Fruit fly (Drosophila melanogaster) whole organism, embryonic: ENCODE measurements around the gene CG6216.

Experiments
- Abd-B ChIP-seq: fragments of 200-800 bp; sonication (Bioruptor generic); optimal IDR thresholded peaks from 2 replicates; lab custom pipeline; 2018; ENCODE audit warnings: missing biosample characterization, mild to moderate bottlenecking, missing genetic modification characterization, moderate library complexity
- Antp ChIP-seq: fragments of 200-800 bp; sonication (Bioruptor generic); optimal IDR thresholded peaks from 3 replicates; lab custom pipeline; 2016; ENCODE audit warnings: missing biosample characterization, missing genetic modification characterization
- Atf-2 ChIP-seq: fragments of 200-800 bp; sonication (Bioruptor generic); optimal IDR thresholded peaks from 2 replicates; lab custom pipeline; 2016; ENCODE audit warnings: missing biosample characterization, missing genetic modification characterization
- CG10321 ChIP-seq: fragments of 200-800 bp; sonication (Bioruptor generic); IDR thresholded peaks from 2 replicates; pipeline ENCODE4 v1.3.6; 2022; ENCODE audit warnings: missing biosample characterization, missing genetic modification characterization
- CG10959 ChIP-seq: fragments of 200-800 bp; sonication (Bioruptor generic); IDR thresholded peaks from 2 replicates; pipeline ENCODE4 v1.3.6; 2022; ENCODE audit warnings: missing biosample characterization, missing genetic modification characterization
- CG11696 ChIP-seq: fragments of 200-800 bp; sonication (Bioruptor generic); IDR thresholded peaks from 2 replicates; pipeline ENCODE4 v1.3.6; 2022; ENCODE audit warnings: missing biosample characterization, missing genetic modification characterization
- CG1233 ChIP-seq: fragments of 200-800 bp; sonication (Bioruptor generic); optimal IDR thresholded peaks from 4 replicates; lab custom pipeline; 2018; ENCODE audit warnings: missing biosample characterization, mild to moderate bottlenecking, missing genetic modification characterization
- CG17328 ChIP-seq: fragments of 200-800 bp; sonication (Bioruptor generic); IDR thresholded peaks from 2 replicates; pipeline ENCODE4 v1.3.6; 2022; ENCODE audit warnings: missing biosample characterization, missing genetic modification characterization
- CG2116 ChIP-seq: fragments of 200-800 bp; sonication (Bioruptor generic); optimal IDR thresholded peaks from 3 replicates; lab custom pipeline; 2018; ENCODE audit warnings: missing biosample characterization, mild to moderate bottlenecking, missing genetic modification characterization
- CG3281 ChIP-seq: fragments of 200-800 bp; sonication (Bioruptor generic); optimal IDR thresholded peaks from 3 replicates; lab custom pipeline; 2017; ENCODE audit warnings: missing biosample characterization, mild to moderate bottlenecking, missing genetic modification characterization
- CG4730 ChIP-seq: fragments of 200-800 bp; sonication (Bioruptor generic); IDR thresholded peaks from 2 replicates; pipeline ENCODE4 v1.3.6; 2022; ENCODE audit warnings: missing biosample characterization, missing genetic modification characterization
- CG6254 ChIP-seq: fragments of 200-800 bp; sonication (Bioruptor generic); optimal IDR thresholded peaks from 3 replicates; lab custom pipeline; 2017; ENCODE audit warnings: mild to moderate bottlenecking, missing biosample characterization, missing genetic modification reagents, missing genetic modification characterization
- CG8765 ChIP-seq: fragments of 200-800 bp; sonication (Bioruptor generic); IDR thresholded peaks from 2 replicates; pipeline ENCODE4 v1.3.6; 2022; ENCODE audit warnings: missing biosample characterization, missing genetic modification characterization
- CG9817 ChIP-seq: fragments of 200-800 bp; sonication (Bioruptor generic); optimal IDR thresholded peaks from 2 replicates; lab custom pipeline; 2018; ENCODE audit warnings: missing biosample characterization, mild to moderate bottlenecking, missing genetic modification characterization, moderate library complexity
- Dfd ChIP-seq, 2 experiments: fragments of >200 bp; optimal IDR thresholded peaks; 2 replicates each; lab custom pipeline; 2017; ENCODE audit warnings: missing biosample characterization in 2 of 2, missing genetic modification characterization in 2 of 2
- Dip2 ChIP-seq: fragments of 200-800 bp; sonication (Bioruptor generic); IDR thresholded peaks from 2 replicates; pipeline ENCODE4 v1.3.6; 2022; ENCODE audit warnings: missing biosample characterization, missing genetic modification characterization
- Dip3 ChIP-seq: fragments of 200-800 bp; sonication (Bioruptor generic); optimal IDR thresholded peaks from 3 replicates; lab custom pipeline; 2016; ENCODE audit warnings: missing biosample characterization, missing genetic modification characterization
- Doc3 ChIP-seq: fragments of 200-800 bp; sonication (Bioruptor generic); IDR thresholded peaks from 3 replicates; pipeline ENCODE4 v1.3.6; 2022; ENCODE audit warnings: missing biosample characterization, missing genetic modification characterization; ENCODE audit not compliant: partially characterized antibody
- Ets97D ChIP-seq: fragments of 200-800 bp; sonication (Bioruptor generic); optimal IDR thresholded peaks from 3 replicates; lab custom pipeline; 2016; ENCODE audit warnings: missing biosample characterization, missing genetic modification characterization
- Fer3 ChIP-seq: fragments of 200-800 bp; sonication (Bioruptor generic); optimal IDR thresholded peaks from 2 replicates; lab custom pipeline; 2018; ENCODE audit warnings: missing biosample characterization, mild to moderate bottlenecking, missing genetic modification characterization, moderate library complexity
- HmgD ChIP-seq: fragments of 200-800 bp; sonication (Bioruptor generic); optimal IDR thresholded peaks from 3 replicates; lab custom pipeline; 2016; ENCODE audit warnings: missing biosample characterization, missing genetic modification characterization
- Hr39 ChIP-seq: fragments of >200 bp; optimal IDR thresholded peaks from 2 replicates; lab custom pipeline; 2017
- Oaz ChIP-seq: fragments of 200-800 bp; sonication (Bioruptor generic); IDR thresholded peaks from 2 replicates; pipeline ENCODE4 v1.3.6; 2022; ENCODE audit warnings: missing biosample characterization, missing genetic modification characterization
- PHDP ChIP-seq: fragments of 200-800 bp; sonication (Bioruptor generic); optimal IDR thresholded peaks from 3 replicates; lab custom pipeline; 2018; ENCODE audit warnings: missing biosample characterization, mild to moderate bottlenecking, missing genetic modification characterization, moderate library complexity
- Tbp ChIP-seq: fragments of >200 bp; optimal IDR thresholded peaks from 2 replicates; lab custom pipeline; 2018; ENCODE audit warnings: missing biosample characterization, missing genetic modification characterization
- ab ChIP-seq: fragments of 200-800 bp; sonication (Bioruptor generic); optimal IDR thresholded peaks from 2 replicates; lab custom pipeline; 2016; ENCODE audit warnings: missing biosample characterization, missing genetic modification characterization
- aop ChIP-seq: fragments of 200-800 bp; sonication (Bioruptor generic); IDR thresholded peaks from 2 replicates; pipeline ENCODE4 v1.3.6; 2022; ENCODE audit warnings: missing biosample characterization, missing genetic modification characterization
- bigmax ChIP-seq: fragments of 200-800 bp; sonication (Bioruptor generic); optimal IDR thresholded peaks from 2 replicates; lab custom pipeline; 2018; ENCODE audit warnings: missing biosample characterization, mild to moderate bottlenecking, missing genetic modification characterization
- bsh ChIP-seq, 2 experiments: fragments of 200-800 bp; sonication (Bioruptor generic); optimal IDR thresholded peaks; 2 replicates each; lab custom pipeline; 2017 to 2018; ENCODE audit warnings: mild to moderate bottlenecking in 2 of 2, missing biosample characterization in 2 of 2, missing genetic modification characterization in 2 of 2, moderate library complexity in 1 of 2
- chif ChIP-seq, 2 experiments: fragments of 200-800 bp; sonication (Bioruptor generic); optimal IDR thresholded peaks; 3 replicates each; lab custom pipeline; 2016; ENCODE audit warnings: missing biosample characterization in 2 of 2, missing genetic modification characterization in 2 of 2
- danr ChIP-seq: fragments of 200-800 bp; sonication (Bioruptor generic); IDR thresholded peaks from 2 replicates; pipeline ENCODE4 v1.3.6; 2022; ENCODE audit warnings: missing biosample characterization, missing genetic modification characterization
- dimm ChIP-seq: fragments of 200-800 bp; sonication (Bioruptor generic); IDR thresholded peaks from 2 replicates; pipeline ENCODE4 v1.3.6; 2022; ENCODE audit warnings: missing biosample characterization, missing genetic modification characterization
- exex ChIP-seq: fragments of 200-800 bp; sonication (Bioruptor generic); optimal IDR thresholded peaks from 4 replicates; lab custom pipeline; 2018; ENCODE audit warnings: missing biosample characterization, mild to moderate bottlenecking, missing genetic modification characterization, moderate library complexity
- fd102C ChIP-seq: fragments of 200-800 bp; sonication (Bioruptor generic); optimal IDR thresholded peaks from 2 replicates; lab custom pipeline; 2018; ENCODE audit warnings: missing biosample characterization, mild to moderate bottlenecking, missing genetic modification characterization, moderate library complexity
- fru ChIP-seq: fragments of >200 bp; optimal IDR thresholded peaks from 2 replicates; lab custom pipeline; 2017
- gce ChIP-seq: fragments of 200-800 bp; sonication (Bioruptor generic); IDR thresholded peaks from 3 replicates; pipeline ENCODE4 v1.3.6; 2022; ENCODE audit warnings: missing biosample characterization, missing genetic modification characterization
- ham ChIP-seq: fragments of 200-800 bp; sonication (Bioruptor generic); IDR thresholded peaks from 2 replicates; pipeline ENCODE4 v1.3.6; 2022; ENCODE audit warnings: missing biosample characterization, missing genetic modification characterization
- inv ChIP-seq: fragments of 200-800 bp; sonication (Bioruptor generic); IDR thresholded peaks from 2 replicates; pipeline ENCODE4 v1.3.6; 2022; ENCODE audit warnings: missing biosample characterization, missing genetic modification characterization; ENCODE audit not compliant: partially characterized antibody
- jigr1 ChIP-seq: fragments of 200-800 bp; sonication (Bioruptor generic); IDR thresholded peaks from 3 replicates; pipeline ENCODE4 v1.3.6; 2022; ENCODE audit warnings: missing biosample characterization, missing genetic modification characterization
- knrl ChIP-seq: fragments of 200-800 bp; sonication (Bioruptor generic); IDR thresholded peaks from 3 replicates; pipeline ENCODE4 v1.3.6; 2022; ENCODE audit warnings: missing biosample characterization, missing genetic modification characterization; ENCODE audit not compliant: partially characterized antibody
- mld ChIP-seq: fragments of 200-800 bp; sonication (Bioruptor generic); IDR thresholded peaks from 3 replicates; pipeline ENCODE4 v1.3.6; 2022; ENCODE audit warnings: missing biosample characterization, missing genetic modification characterization; ENCODE audit not compliant: partially characterized antibody
- org-1 ChIP-seq: fragments of 200-800 bp; sonication (Bioruptor generic); optimal IDR thresholded peaks from 2 replicates; lab custom pipeline; 2017; ENCODE audit warnings: missing biosample characterization, missing genetic modification characterization
- pho ChIP-seq: fragments of 200-800 bp; sonication (Bioruptor generic); optimal IDR thresholded peaks from 2 replicates; lab custom pipeline; 2016; ENCODE audit warnings: missing biosample characterization, missing genetic modification characterization
- pum ChIP-seq: fragments of 200-800 bp; sonication (Bioruptor generic); optimal IDR thresholded peaks from 2 replicates; lab custom pipeline; 2016; ENCODE audit warnings: missing biosample characterization, missing genetic modification characterization
- run ChIP-seq: fragments of 200-800 bp; sonication (Bioruptor generic); optimal IDR thresholded peaks from 3 replicates; lab custom pipeline; 2018; ENCODE audit warnings: missing biosample characterization, mild to moderate bottlenecking, missing genetic modification characterization
- schlank ChIP-seq: fragments of 200-800 bp; sonication (Bioruptor generic); optimal IDR thresholded peaks from 2 replicates; lab custom pipeline; 2018; ENCODE audit warnings: missing biosample characterization, mild to moderate bottlenecking, missing genetic modification characterization
- sd ChIP-seq: fragments of 200-800 bp; sonication (Bioruptor generic); optimal IDR thresholded peaks from 3 replicates; lab custom pipeline; 2018; ENCODE audit warnings: missing biosample characterization, mild to moderate bottlenecking, missing genetic modification characterization, moderate library complexity
- sens ChIP-seq: fragments of 200-800 bp; sonication (Bioruptor generic); peaks from one replicate; lab custom pipeline; 2016; ENCODE audit warnings: missing biosample characterization, missing genetic modification characterization
- slp2 ChIP-seq: fragments of 200-800 bp; sonication (Bioruptor generic); optimal IDR thresholded peaks from 2 replicates; lab custom pipeline; 2016; ENCODE audit warnings: missing biosample characterization, missing genetic modification characterization
- stc ChIP-seq: fragments of 200-800 bp; sonication (Bioruptor generic); IDR thresholded peaks from 2 replicates; pipeline ENCODE4 v1.3.6; 2022; ENCODE audit warnings: missing biosample characterization, missing genetic modification characterization
- tgo ChIP-seq: fragments of 200-800 bp; sonication (Bioruptor generic); IDR thresholded peaks from 3 replicates; pipeline ENCODE4 v1.3.6; 2022; ENCODE audit warnings: missing biosample characterization, missing genetic modification characterization
- vvl ChIP-seq: fragments of 200-800 bp; sonication (Bioruptor generic); IDR thresholded peaks from 2 replicates; pipeline ENCODE4 v1.3.6; 2022; ENCODE audit warnings: missing biosample characterization, missing genetic modification characterization
- zfh1 ChIP-seq: fragments of 200-800 bp; sonication (Bioruptor generic); IDR thresholded peaks from 3 replicates; pipeline ENCODE4 v1.3.6; 2022; ENCODE audit warnings: missing biosample characterization, missing genetic modification characterization

Gene CG6216

dm6 chr3L:11119901-11120418, 30.6 kb downstream of the CG6216 start (continued):
- TF ChIP-seq Abd-B (GFP tag; lab: Kevin White, UChicago) (no peak), ham (GFP tag; lab: Robert Waterston, UW) (no peak), CG10959 (GFP tag; lab: Robert Waterston, UW) (no peak), Dip3 (GFP tag; lab: Kevin White, UChicago) (no peak), fd102C (GFP tag; lab: Kevin White, UChicago) (no peak), Ets97D (GFP tag; lab: Kevin White, UChicago) (no peak), gce (GFP tag; lab: Robert Waterston, UW) (no peak), Dfd (GFP tag; optimal IDR thresholded peaks at IDR 0.05; lab: Kevin White, UChicago) (no peak), Tbp (no peak), CG11696 (GFP tag; lab: Robert Waterston, UW) (no peak), danr (GFP tag; lab: Robert Waterston, UW) (no peak), pum (GFP tag; lab: Kevin White, UChicago) (no peak), tgo (no peak), CG4730 (GFP tag; lab: Robert Waterston, UW) (no peak), exex (tag; lab: Kevin White, UChicago) (no peak), slp2 (GFP tag; lab: Kevin White, UChicago) (no peak), bigmax (GFP tag; lab: Kevin White, UChicago) (no peak), aop (GFP tag; lab: Robert Waterston, UW) (no peak), dimm (no peak), CG6254 (GFP tag; lab: Kevin White, UChicago) (peak; percentile 16), vvl (GFP tag; lab: Robert Waterston, UW) (no peak), CG3281 (peak; percentile 20), chif (GFP tag; optimal IDR thresholded peaks at IDR 0.05; lab: Kevin White, UChicago) (no peak), sens (no peak), schlank (tag; lab: Kevin White, UChicago) (peak; percentile 59), zfh1 (0 out of 3 replicates have a peak, but pooled peaks have one; percentile 18), sd (tag; lab: Kevin White, UChicago) (peak; percentile 80), PHDP (peak; percentile 53), run (tag; lab: Kevin White, UChicago) (no peak), Doc3 (no peak), Oaz (GFP tag; lab: Robert Waterston, UW) (no peak), CG8765 (GFP tag; lab: Robert Waterston, UW) (no peak), Antp (GFP tag; lab: Kevin White, UChicago) (no peak), Fer3 (tag; lab: Kevin White, UChicago) (no peak), knrl (GFP tag; lab: Robert Waterston, UW) (no peak), pho (GFP tag; lab: Kevin White, UChicago) (no peak), Atf-2 (no peak), mld (GFP tag; lab: Robert Waterston, UW) (no peak), CG1233 (peak; percentile 57), HmgD (GFP tag; lab: Kevin White, UChicago) (no peak), CG17328 (GFP tag; lab: Robert Waterston, UW) (0 out of 2 replicates have a peak, but pooled peaks have one; percentile 20), org-1 (peak; percentile 66), CG2116 (GFP tag; lab: Kevin White, UChicago) (no peak), ab (GFP tag; lab: Kevin White, UChicago) (no peak), stc (no peak), Dip2 (GFP tag; lab: Robert Waterston, UW) (no peak), fru (lab: Kevin White, UChicago) (no peak), jigr1 (GFP tag; lab: Robert Waterston, UW) (no peak), CG10321 (GFP tag; lab: Robert Waterston, UW) (no peak), Hr39 (lab: Kevin White, UChicago) (no peak), inv (no peak), CG9817 (no peak), bsh (GFP tag; optimal IDR thresholded peaks at IDR 0.05; lab: Kevin White, UChicago) (no peak)
